Fruit fly (Drosophila melanogaster) whole organism, adult: ENCODE results near the gene janA.
A peak's percentile ranks its signal among the peaks of the same experiment; 100 is the strongest.

ENCODE experiments used
- CG12768 ChIP-seq: fragments of 200-800 bp; sonication (Bioruptor generic); optimal IDR thresholded peaks from 2 replicates; lab custom pipeline; 2017; ENCODE audit warnings: missing biosample characterization, missing genetic modification characterization, mild to moderate bottlenecking, moderate library complexity, missing genetic modification reagents
- CG14711 ChIP-seq: fragments of 200-800 bp; sonication (Bioruptor generic); optimal IDR thresholded peaks from 2 replicates; lab custom pipeline; 2018; ENCODE audit warnings: missing biosample characterization, mild to moderate bottlenecking, missing genetic modification characterization, moderate library complexity
- CG1620 ChIP-seq: fragments of 200-800 bp; sonication (Bioruptor generic); optimal IDR thresholded peaks from 2 replicates; lab custom pipeline; 2016; ENCODE audit warnings: missing biosample characterization, missing genetic modification characterization
- CG5204 ChIP-seq: fragments of 200-800 bp; sonication (Bioruptor generic); optimal IDR thresholded peaks from 2 replicates; lab custom pipeline; 2016; ENCODE audit warnings: missing biosample characterization, missing genetic modification characterization
- cic ChIP-seq: fragments of 200-800 bp; sonication (Bioruptor generic); optimal IDR thresholded peaks from 2 replicates; lab custom pipeline; 2017; ENCODE audit warnings: missing biosample characterization, mild to moderate bottlenecking, missing genetic modification characterization, moderate library complexity
- cnc ChIP-seq, 2 experiments: fragments of >200 bp; optimal IDR thresholded peaks; 2 replicates each; lab custom pipeline; 2017
- kay ChIP-seq: fragments of 200-800 bp; sonication (Bioruptor generic); peaks from one replicate; lab custom pipeline; 2016; ENCODE audit warnings: missing biosample characterization, missing genetic modification characterization, borderline replicate concordance
- ovo ChIP-seq: fragments of 200-800 bp; sonication (Bioruptor generic); optimal IDR thresholded peaks from 2 replicates; lab custom pipeline; 2016; ENCODE audit warnings: missing biosample characterization, missing genetic modification characterization
- pad ChIP-seq: fragments of 200-800 bp; sonication (Bioruptor generic); optimal IDR thresholded peaks from 3 replicates; lab custom pipeline; 2017; ENCODE audit warnings: missing biosample characterization, missing genetic modification characterization, mild to moderate bottlenecking, moderate library complexity, missing genetic modification reagents
- toe ChIP-seq: fragments of 200-800 bp; sonication (Bioruptor generic); optimal IDR thresholded peaks from 2 replicates; lab custom pipeline; 2016; ENCODE audit warnings: missing biosample characterization, missing genetic modification characterization

dm6 chr3R:30012602-30013489 is 26.5 kb downstream of the janA start:
- TF ChIP-seq CG12768 (GFP tag; lab: Kevin White, UChicago) (peak; percentile 37), cnc (optimal IDR thresholded peaks at IDR 0.05; lab: Kevin White, UChicago) (no peak), CG5204 (GFP tag; lab: Kevin White, UChicago) (no peak), kay (no peak), cic (GFP tag; lab: Kevin White, UChicago) (peak; percentile 87), ovo (peak; percentile 17), pad (peak; percentile 13), CG1620 (no peak), CG14711 (tag; lab: Kevin White, UChicago) (no peak), toe (GFP tag; lab: Kevin White, UChicago) (no peak)
